Fruit fly (Drosophila melanogaster) whole organism, embryonic: ENCODE measurements around the gene Sfp65A.

Source experiments
- Adf1 ChIP-seq: fragments of 200-800 bp; sonication (Bioruptor generic); IDR thresholded peaks from 2 replicates; pipeline ENCODE4 v1.3.6; 2022; ENCODE audit warnings: missing biosample characterization, missing genetic modification characterization
- Antp ChIP-seq: fragments of 200-800 bp; sonication (Bioruptor generic); optimal IDR thresholded peaks from 3 replicates; lab custom pipeline; 2016; ENCODE audit warnings: missing biosample characterization, missing genetic modification characterization
- Asciz ChIP-seq: fragments of 200-800 bp; sonication (Bioruptor generic); optimal IDR thresholded peaks from 2 replicates; lab custom pipeline; 2017; ENCODE audit warnings: missing biosample characterization, mild to moderate bottlenecking, missing genetic modification characterization, missing genetic modification reagents
- CG12071 ChIP-seq: fragments of 200-800 bp; sonication (Bioruptor generic); optimal IDR thresholded peaks from 3 replicates; lab custom pipeline; 2018; ENCODE audit warnings: missing biosample characterization, mild to moderate bottlenecking, missing genetic modification characterization
- CG1529 ChIP-seq: fragments of 200-800 bp; sonication (Bioruptor generic); optimal IDR thresholded peaks from 3 replicates; lab custom pipeline; 2018; ENCODE audit warnings: missing biosample characterization, missing genetic modification characterization
- CG1603 ChIP-seq: fragments of 200-800 bp; sonication (Bioruptor generic); optimal IDR thresholded peaks from 2 replicates; lab custom pipeline; 2019; ENCODE audit warnings: missing biosample characterization, mild to moderate bottlenecking, missing genetic modification characterization, moderate library complexity
- CG16815 ChIP-seq: fragments of 200-800 bp; sonication (Bioruptor generic); optimal IDR thresholded peaks from 3 replicates; lab custom pipeline; 2017; ENCODE audit warnings: missing biosample characterization, mild to moderate bottlenecking, missing genetic modification characterization
- CG16863 ChIP-seq: fragments of 200-800 bp; sonication (Bioruptor generic); optimal IDR thresholded peaks from 3 replicates; lab custom pipeline; 2016; ENCODE audit warnings: missing biosample characterization, missing genetic modification characterization
- CG17385 ChIP-seq: fragments of 200-800 bp; sonication (Bioruptor generic); optimal IDR thresholded peaks from 3 replicates; lab custom pipeline; 2018; ENCODE audit warnings: missing biosample characterization, mild to moderate bottlenecking, missing genetic modification characterization
- CG18262 ChIP-seq: fragments of 200-800 bp; optimal IDR thresholded peaks from 3 replicates; lab custom pipeline; 2019; ENCODE audit warnings: missing biosample characterization, mild to moderate bottlenecking, missing genetic modification characterization, moderate library complexity
- CG4360 ChIP-seq: fragments of 200-800 bp; sonication (Bioruptor generic); IDR thresholded peaks from 2 replicates; pipeline ENCODE4 v1.3.6; 2022; ENCODE audit warnings: missing biosample characterization, missing genetic modification characterization
- CG43689 ChIP-seq: fragments of 200-800 bp; sonication (Bioruptor generic); IDR thresholded peaks from 2 replicates; pipeline ENCODE4 v1.3.6; 2022; ENCODE audit warnings: missing biosample characterization, missing genetic modification characterization
- CG5180 ChIP-seq: fragments of 200-800 bp; sonication (Bioruptor generic); optimal IDR thresholded peaks from 3 replicates; lab custom pipeline; 2017; ENCODE audit warnings: missing biosample characterization, missing genetic modification characterization, mild to moderate bottlenecking, moderate library complexity, missing genetic modification reagents
- CG6765 ChIP-seq: fragments of 200-800 bp; sonication (Bioruptor generic); optimal IDR thresholded peaks from 3 replicates; lab custom pipeline; 2017; ENCODE audit warnings: missing biosample characterization, mild to moderate bottlenecking, missing genetic modification characterization
- CG7987 ChIP-seq: fragments of 200-800 bp; sonication (Bioruptor generic); optimal IDR thresholded peaks from 2 replicates; lab custom pipeline; 2018; ENCODE audit warnings: missing biosample characterization, mild to moderate bottlenecking, missing genetic modification characterization, moderate library complexity
- CG9437 ChIP-seq: fragments of 200-800 bp; sonication (Bioruptor generic); optimal IDR thresholded peaks from 2 replicates; lab custom pipeline; 2018; ENCODE audit warnings: missing biosample characterization, mild to moderate bottlenecking, missing genetic modification characterization
- CTCF ChIP-seq: fragments of 200-800 bp; sonication (Bioruptor generic); optimal IDR thresholded peaks from 2 replicates; lab custom pipeline; 2017; ENCODE audit warnings: missing biosample characterization, mild to moderate bottlenecking, missing genetic modification characterization, moderate library complexity
- CkIIα-i1 ChIP-seq: fragments of 200-800 bp; sonication (Bioruptor generic); IDR thresholded peaks from 2 replicates; pipeline ENCODE4 v1.3.6; 2022; ENCODE audit warnings: missing biosample characterization, missing genetic modification characterization
- D19A ChIP-seq: fragments of 200-800 bp; optimal IDR thresholded peaks from 3 replicates; lab custom pipeline; 2019; ENCODE audit warnings: missing biosample characterization, mild to moderate bottlenecking, missing genetic modification characterization, moderate library complexity
- Drgx ChIP-seq: fragments of 200-800 bp; sonication (Bioruptor generic); IDR thresholded peaks from 2 replicates; pipeline ENCODE4 v1.3.6; 2022; ENCODE audit warnings: missing biosample characterization, missing genetic modification characterization
- Elba2 ChIP-seq: fragments of 200-800 bp; sonication (Bioruptor generic); optimal IDR thresholded peaks from 3 replicates; lab custom pipeline; 2016; ENCODE audit warnings: missing biosample characterization, missing genetic modification characterization
- Gsc ChIP-seq: fragments of 200-800 bp; sonication (Bioruptor generic); IDR thresholded peaks from 2 replicates; pipeline ENCODE4 v1.3.6; 2022; ENCODE audit warnings: missing biosample characterization, missing genetic modification characterization
- Gug ChIP-seq: fragments of 200-800 bp; sonication (Bioruptor generic); IDR thresholded peaks from 4 replicates; pipeline ENCODE4 v1.3.6; 2022; ENCODE audit warnings: missing biosample characterization, missing genetic modification characterization
- Hmr ChIP-seq: fragments of 200-800 bp; sonication (Bioruptor generic); optimal IDR thresholded peaks from 3 replicates; lab custom pipeline; 2017; ENCODE audit warnings: mild to moderate bottlenecking, missing biosample characterization, missing genetic modification reagents, missing genetic modification characterization
- Med ChIP-seq: fragments of 200-800 bp; sonication (Bioruptor generic); peaks from one replicate; lab custom pipeline; 2016; ENCODE audit warnings: missing biosample characterization, missing genetic modification characterization, mild to moderate bottlenecking, inconsistent platforms, moderate library complexity
- NFAT ChIP-seq: fragments of 200-800 bp; sonication (Bioruptor generic); IDR thresholded peaks from 2 replicates; pipeline ENCODE4 v1.3.6; 2022; ENCODE audit warnings: missing biosample characterization, missing genetic modification characterization
- Nf-YC ChIP-seq: fragments of 200-800 bp; optimal IDR thresholded peaks from 3 replicates; lab custom pipeline; 2019; ENCODE audit warnings: missing biosample characterization, mild to moderate bottlenecking, missing genetic modification characterization, moderate library complexity
- Sox100B ChIP-seq: fragments of 200-800 bp; sonication (Bioruptor generic); optimal IDR thresholded peaks from 3 replicates; lab custom pipeline; 2018; ENCODE audit warnings: missing biosample characterization, mild to moderate bottlenecking, missing genetic modification characterization
- Taf1 ChIP-seq: fragments of 200-800 bp; sonication (Bioruptor generic); IDR thresholded peaks from 2 replicates; pipeline ENCODE4 v1.3.6; 2022; ENCODE audit warnings: missing biosample characterization, missing genetic modification characterization
- bsh ChIP-seq, 2 experiments: fragments of 200-800 bp; sonication (Bioruptor generic); optimal IDR thresholded peaks; 2 replicates each; lab custom pipeline; 2017 to 2018; ENCODE audit warnings: mild to moderate bottlenecking in 2 of 2, missing biosample characterization in 2 of 2, missing genetic modification characterization in 2 of 2, moderate library complexity in 1 of 2
- cg ChIP-seq: fragments of 200-800 bp; sonication (Bioruptor generic); optimal IDR thresholded peaks from 3 replicates; lab custom pipeline; 2019; ENCODE audit warnings: missing biosample characterization, mild to moderate bottlenecking, missing genetic modification characterization, moderate library complexity
- chn ChIP-seq: fragments of 200-800 bp; sonication (Bioruptor generic); optimal IDR thresholded peaks from 2 replicates; lab custom pipeline; 2016; ENCODE audit warnings: missing biosample characterization, missing genetic modification characterization
- corto ChIP-seq: fragments of 200-800 bp; sonication (Bioruptor generic); optimal IDR thresholded peaks from 2 replicates; lab custom pipeline; 2016; ENCODE audit warnings: missing biosample characterization, mild to moderate bottlenecking, missing genetic modification characterization, moderate library complexity
- exex ChIP-seq: fragments of 200-800 bp; sonication (Bioruptor generic); optimal IDR thresholded peaks from 4 replicates; lab custom pipeline; 2018; ENCODE audit warnings: missing biosample characterization, mild to moderate bottlenecking, missing genetic modification characterization, moderate library complexity
- gem ChIP-seq: fragments of 200-800 bp; sonication (Bioruptor generic); optimal IDR thresholded peaks from 2 replicates; lab custom pipeline; 2019; ENCODE audit warnings: missing biosample characterization, mild to moderate bottlenecking, missing genetic modification characterization, moderate library complexity
- grau ChIP-seq: fragments of 200-800 bp; optimal IDR thresholded peaks from 3 replicates; lab custom pipeline; 2019; ENCODE audit warnings: missing biosample characterization, mild to moderate bottlenecking, missing genetic modification characterization, moderate library complexity
- gt ChIP-seq: fragments of 200-800 bp; sonication (Bioruptor generic); IDR thresholded peaks from 2 replicates; pipeline ENCODE4 v1.3.6; 2022; ENCODE audit warnings: missing biosample characterization, missing genetic modification characterization
- jing ChIP-seq: fragments of 200-800 bp; sonication (Bioruptor generic); optimal IDR thresholded peaks from 2 replicates; lab custom pipeline; 2018; ENCODE audit warnings: missing biosample characterization, mild to moderate bottlenecking, missing genetic modification characterization
- lbe ChIP-seq: fragments of 200-800 bp; sonication (Bioruptor generic); optimal IDR thresholded peaks from 2 replicates; lab custom pipeline; 2016; ENCODE audit warnings: missing biosample characterization, mild to moderate bottlenecking, missing genetic modification characterization
- lov ChIP-seq, 2 experiments: fragments of 200-800 bp in 1 of 2; fragments of >200 bp in 1 of 2; sonication (Bioruptor generic) in 1 of 2; IDR thresholded peaks in 1 of 2; optimal IDR thresholded peaks in 1 of 2; 2 replicates in 1 of 2; 3 replicates in 1 of 2; pipeline versions ENCODE4 v1.3.6 to Lab custom; 2017 to 2022; ENCODE audit warnings: missing biosample characterization in 1 of 2, missing genetic modification characterization in 1 of 2
- nom ChIP-seq: fragments of 200-800 bp; sonication (Bioruptor generic); optimal IDR thresholded peaks from 2 replicates; lab custom pipeline; 2017; ENCODE audit warnings: missing biosample characterization, missing genetic modification characterization, mild to moderate bottlenecking, moderate library complexity, missing genetic modification reagents
- phol ChIP-seq: fragments of 200-800 bp; sonication (Bioruptor generic); optimal IDR thresholded peaks from 3 replicates; lab custom pipeline; 2018; ENCODE audit warnings: missing biosample characterization, mild to moderate bottlenecking, missing genetic modification characterization, moderate library complexity
- seq ChIP-seq: fragments of 200-800 bp; sonication (Bioruptor generic); IDR thresholded peaks from 2 replicates; pipeline ENCODE4 v1.3.6; 2022; ENCODE audit warnings: missing biosample characterization, missing genetic modification characterization
- sima ChIP-seq: fragments of 200-800 bp; sonication (Bioruptor generic); optimal IDR thresholded peaks from 2 replicates; lab custom pipeline; 2016; ENCODE audit warnings: missing biosample characterization, missing genetic modification characterization
- sug ChIP-seq: fragments of 200-800 bp; optimal IDR thresholded peaks from 2 replicates; lab custom pipeline; 2019; ENCODE audit warnings: missing biosample characterization, mild to moderate bottlenecking, missing genetic modification characterization, moderate library complexity
- tap ChIP-seq: fragments of 200-800 bp; optimal IDR thresholded peaks from 3 replicates; lab custom pipeline; 2019; ENCODE audit warnings: missing biosample characterization, mild to moderate bottlenecking, missing genetic modification characterization, moderate library complexity
- tgo ChIP-seq: fragments of 200-800 bp; sonication (Bioruptor generic); IDR thresholded peaks from 3 replicates; pipeline ENCODE4 v1.3.6; 2022; ENCODE audit warnings: missing biosample characterization, missing genetic modification characterization
- z ChIP-seq: fragments of 200-800 bp; sonication (Bioruptor generic); IDR thresholded peaks from 3 replicates; pipeline ENCODE4 v1.3.6; 2022; ENCODE audit warnings: missing biosample characterization, missing genetic modification characterization
- zfh1 ChIP-seq: fragments of 200-800 bp; sonication (Bioruptor generic); IDR thresholded peaks from 3 replicates; pipeline ENCODE4 v1.3.6; 2022; ENCODE audit warnings: missing biosample characterization, missing genetic modification characterization

Gene Sfp65A

dm6 chr3L:6359205-6359604, 9.1 kb downstream of the Sfp65A start (continued):
- TF ChIP-seq tap (tag; lab: Kevin White, UChicago) = no peak
- no peak for TF ChIP-seq gt
- TF ChIP-seq chn (GFP tag; lab: Kevin White, UChicago) = no peak
- no peak for TF ChIP-seq CTCF (GFP tag; lab: Kevin White, UChicago)
- no peak for TF ChIP-seq Asciz (GFP tag; lab: Kevin White, UChicago)
- no peak for TF ChIP-seq NFAT (GFP tag; lab: Robert Waterston, UW)
- TF ChIP-seq CG43689 = no peak
- peak; percentile 37; the same call in 1 of the 3 replicates for TF ChIP-seq zfh1
- no peak for TF ChIP-seq cg (GFP tag; lab: Kevin White, UChicago)
- no peak for TF ChIP-seq sima
- TF ChIP-seq Gug (GFP tag; lab: Robert Waterston, UW) = no peak
- TF ChIP-seq phol = no peak
- TF ChIP-seq CkIIα-i1 = no peak
- TF ChIP-seq gem = peak; percentile 3
- TF ChIP-seq CG5180 (GFP tag; lab: Kevin White, UChicago) = no peak
- TF ChIP-seq z (GFP tag; lab: Robert Waterston, UW) = no peak
- TF ChIP-seq nom = peak; percentile 61
- TF ChIP-seq Nf-YC = no peak
- TF ChIP-seq lov (optimal IDR thresholded peaks at IDR 0.05; lab: Kevin White, UChicago) = no peak
- 0 out of 3 replicates have a peak, but pooled peaks have one; percentile 4 for TF ChIP-seq lov (GFP tag; IDR thresholded peaks at IDR 0.05; lab: Robert Waterston, UW)
- no peak for TF ChIP-seq CG6765
- TF ChIP-seq CG16815 = no peak
- no peak for TF ChIP-seq grau (tag; lab: Kevin White, UChicago)
- no peak for TF ChIP-seq sug (tag; lab: Kevin White, UChicago)
- TF ChIP-seq Sox100B (GFP tag; lab: Kevin White, UChicago) = no peak
- no peak for TF ChIP-seq CG12071 (GFP tag; lab: Kevin White, UChicago)
- TF ChIP-seq CG16863 (GFP tag; lab: Kevin White, UChicago) = no peak
- no peak for TF ChIP-seq Adf1 (GFP tag; lab: Robert Waterston, UW)
- no peak for TF ChIP-seq CG17385 (GFP tag; lab: Kevin White, UChicago)

- no peak for TF ChIP-seq D19A
- peak in 1 of 2 experiments; percentile 24 for TF ChIP-seq bsh (GFP tag; optimal IDR thresholded peaks at IDR 0.05; lab: Kevin White, UChicago)
- peak; percentile 42 for TF ChIP-seq Med (GFP tag; lab: Kevin White, UChicago)
- TF ChIP-seq Antp = no peak
- TF ChIP-seq CG7987 (GFP tag; lab: Kevin White, UChicago) = no peak
- no peak for TF ChIP-seq tgo (GFP tag; lab: Robert Waterston, UW)
- no peak for TF ChIP-seq Taf1 (GFP tag; lab: Robert Waterston, UW)
- TF ChIP-seq chn (GFP tag; lab: Kevin White, UChicago) = no peak
- TF ChIP-seq CG1603 (tag; lab: Kevin White, UChicago) = peak; percentile 17
- TF ChIP-seq Elba2 (GFP tag; lab: Kevin White, UChicago) = no peak
- TF ChIP-seq jing (GFP tag; lab: Kevin White, UChicago) = no peak
- TF ChIP-seq Gsc (GFP tag; lab: Robert Waterston, UW) = no peak
- peak; percentile 67 for TF ChIP-seq Drgx (GFP tag; lab: Robert Waterston, UW)
- no peak for TF ChIP-seq CG18262 (tag; lab: Kevin White, UChicago)
- no peak for TF ChIP-seq seq (GFP tag; lab: Robert Waterston, UW)
- 0 out of 3 replicates have a peak, but pooled peaks have one; percentile 34 for TF ChIP-seq zfh1
- no peak for TF ChIP-seq Hmr (GFP tag; lab: Kevin White, UChicago)
- TF ChIP-seq CG4360 = no peak
- no peak for TF ChIP-seq exex
- TF ChIP-seq lbe (GFP tag; lab: Kevin White, UChicago) = peak; percentile 50
- peak; percentile 45 for TF ChIP-seq corto (GFP tag; lab: Kevin White, UChicago)
- TF ChIP-seq nom = peak; percentile 19
- no peak for TF ChIP-seq CG1529 (GFP tag; lab: Kevin White, UChicago)
- TF ChIP-seq CG9437 = no peak
- TF ChIP-seq, all 482 proteins: peak for 8
Measured at dm6 chr3L:6363626-6364025, 13.6 kb downstream of the Sfp65A start.
